In the genomic region with DNA sequence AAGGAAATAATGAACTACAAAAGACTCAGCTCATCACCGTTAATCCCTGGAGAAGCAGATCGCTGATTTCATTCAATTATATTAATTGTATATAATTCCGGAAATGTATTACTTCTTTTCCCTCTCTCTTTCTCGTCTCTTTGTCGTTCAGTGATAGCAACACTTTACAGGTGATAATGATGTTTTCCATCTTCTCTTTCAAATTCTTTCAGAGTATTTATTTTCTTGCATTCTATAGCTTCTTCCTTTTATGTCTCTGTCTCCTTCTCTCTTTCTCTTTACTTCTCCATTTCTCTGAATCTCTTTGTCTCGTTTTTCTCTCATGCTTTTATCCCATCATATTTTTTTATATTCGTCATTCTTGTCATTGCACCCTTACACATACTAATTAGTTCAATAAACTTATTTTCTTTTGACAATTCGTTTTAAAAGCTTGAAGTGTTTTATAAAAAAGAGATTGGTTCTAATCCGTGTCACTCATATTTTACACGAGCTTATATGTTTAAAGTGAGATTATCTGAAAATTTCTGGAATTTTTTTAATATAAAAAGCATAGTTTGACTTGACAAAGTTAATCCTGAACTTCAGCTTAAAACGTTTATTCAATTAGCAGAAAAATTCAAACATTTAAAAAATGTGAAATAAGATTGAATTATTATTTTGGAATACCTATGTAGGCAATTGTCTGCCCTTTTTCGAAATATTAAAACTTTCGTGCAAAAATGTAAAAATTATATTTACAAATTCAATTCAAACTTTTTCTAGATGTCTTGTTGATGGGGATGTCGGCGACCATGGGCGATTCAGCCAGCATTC, we compare ENCODE assay signal across 7 worm cellular contexts.
TF ChIP-seq lines count a peak whose summit lies in the region.

A gene (plus strand): TSS at position 766 of the 816 bp plus-strand sequence.

TF ChIP-seq in whole organism, L1 larva, 84 proteins besides CTCF, POLR2A, EP300 and RAD21 (continues in another document):
- TF ChIP-seq egl-27 (tag; optimal IDR thresholded peaks at IDR 0.05; lab: Kevin White, UChicago) (no peak), dpl-1 (GFP tag; optimal IDR thresholded peaks at IDR 0.05; lab: Kevin White, UChicago) (no peak), C16A3.4 (tag; optimal IDR thresholded peaks at IDR 0.05; lab: Kevin White, UChicago) (no peak), lir-3 (tag; optimal IDR thresholded peaks at IDR 0.05; lab: Kevin White, UChicago; ENCODE audit: poor library complexity) (no peak), isw-1 (GFP tag; IDR thresholded peaks at IDR 0.05; lab: Robert Waterston, UW) (no peak), swsn-7 (tag; optimal IDR thresholded peaks at IDR 0.05; lab: Kevin White, UChicago) (no peak), hlh-17 (GFP tag; optimal IDR thresholded peaks at IDR 0.05; lab: Kevin White, UChicago; ENCODE audit: borderline replicate concordance) (no peak), sptf-1 (tag; optimal IDR thresholded peaks at IDR 0.05; lab: Kevin White, UChicago) (no peak), rnt-1 (tag; optimal IDR thresholded peaks at IDR 0.05; lab: Kevin White, UChicago) (no peak), nhr-71 (tag; optimal IDR thresholded peaks at IDR 0.05; lab: Kevin White, UChicago) (peak; percentile 68), hpl-2 (GFP tag; optimal IDR thresholded peaks at IDR 0.05; lab: Kevin White, UChicago) (no peak), nhr-237 (tag; optimal IDR thresholded peaks at IDR 0.05; lab: Kevin White, UChicago) (no peak)

TF ChIP-seq in whole organism, L2 larva, 48 proteins besides CTCF, POLR2A, EP300 and RAD21 (continues in another document):
- TF ChIP-seq elt-1 (tag; optimal IDR thresholded peaks at IDR 0.05; lab: Kevin White, UChicago) (no peak), snpc-4 (tag; optimal IDR thresholded peaks at IDR 0.05; lab: Kevin White, UChicago) (peak; percentile 4), crh-2 (tag; optimal IDR thresholded peaks at IDR 0.05; lab: Kevin White, UChicago) (peak; percentile 52), lsy-2 (tag; optimal IDR thresholded peaks at IDR 0.05; lab: Kevin White, UChicago) (peak in 1 of 2 experiments; percentile 54), lin-39 (tag; optimal IDR thresholded peaks at IDR 0.05; lab: Kevin White, UChicago) (no peak), nhr-23 (tag; optimal IDR thresholded peaks at IDR 0.05; lab: Kevin White, UChicago) (no peak), aly-2 (tag; optimal IDR thresholded peaks at IDR 0.05; lab: Kevin White, UChicago) (no peak), ZK546.5 (tag; optimal IDR thresholded peaks at IDR 0.05; lab: Kevin White, UChicago) (no peak), mbf-1 (tag; optimal IDR thresholded peaks at IDR 0.05; lab: Kevin White, UChicago) (no peak), sma-9 (GFP tag; optimal IDR thresholded peaks at IDR 0.05; lab: Kevin White, UChicago) (no peak), sma-9 (tag; optimal IDR thresholded peaks at IDR 0.05; lab: Kevin White, UChicago) (no peak), lin-13 (GFP tag; optimal IDR thresholded peaks at IDR 0.05; lab: Kevin White, UChicago) (peak; percentile 24)

TF ChIP-seq in whole organism, L3 larva, 47 proteins besides CTCF, POLR2A, EP300 and RAD21 (continues in another document):
- TF ChIP-seq elt-2 (tag; optimal IDR thresholded peaks at IDR 0.05; lab: Kevin White, UChicago) (peak; percentile 40), sea-2 (GFP tag; optimal IDR thresholded peaks at IDR 0.05; lab: Kevin White, UChicago) (no peak), skn-1 (tag; optimal IDR thresholded peaks at IDR 0.05; lab: Kevin White, UChicago) (peak; percentile 14), nhr-28 (tag; optimal IDR thresholded peaks at IDR 0.05; lab: Kevin White, UChicago) (no peak), ZK546.5 (tag; optimal IDR thresholded peaks at IDR 0.05; lab: Kevin White, UChicago) (no peak), nhr-237 (tag; optimal IDR thresholded peaks at IDR 0.05; lab: Kevin White, UChicago) (no peak), pqm-1 (tag; optimal IDR thresholded peaks at IDR 0.05; lab: Kevin White, UChicago) (no peak), unc-62 (GFP tag; optimal IDR thresholded peaks at IDR 0.05; lab: Kevin White, UChicago) (no peak), egl-27 (tag; optimal IDR thresholded peaks at IDR 0.05; lab: Kevin White, UChicago) (no peak), ztf-11 (tag; optimal IDR thresholded peaks at IDR 0.05; lab: Kevin White, UChicago) (no peak), jun-1 (tag; optimal IDR thresholded peaks at IDR 0.05; lab: Kevin White, UChicago) (peak; percentile 3), nhr-12 (tag; optimal IDR thresholded peaks at IDR 0.05; lab: Kevin White, UChicago) (no peak)

TF ChIP-seq in whole organism, L4 larva, 104 proteins besides CTCF, POLR2A, EP300 and RAD21 (continues in another document):
- no peak for TF ChIP-seq F44E2.7 (GFP tag; IDR thresholded peaks at IDR 0.05; lab: Robert Waterston, UW)
- peak; percentile 37 for TF ChIP-seq mep-1 (tag; optimal IDR thresholded peaks at IDR 0.05; lab: Kevin White, UChicago)
- no peak for TF ChIP-seq Y105C5A.15 (GFP tag; IDR thresholded peaks at IDR 0.05; lab: Robert Waterston, UW)
- TF ChIP-seq nhr-42 (GFP tag; IDR thresholded peaks at IDR 0.05; lab: Robert Waterston, UW), result no peak
- TF ChIP-seq unc-62 (GFP tag; optimal IDR thresholded peaks at IDR 0.05 in 1 of 2; lab: Kevin White, UChicago), result peak in 1 of 2 experiments; percentile 87
- TF ChIP-seq unc-62 (tag; optimal IDR thresholded peaks at IDR 0.05; lab: Kevin White, UChicago), result no peak
- TF ChIP-seq ZK546.5 (tag; optimal IDR thresholded peaks at IDR 0.05; lab: Kevin White, UChicago), result no peak
- TF ChIP-seq nhr-11 (tag; optimal IDR thresholded peaks at IDR 0.05; lab: Kevin White, UChicago), result peak; percentile 9
- peak; percentile 26 for TF ChIP-seq T20F7.1 (GFP tag; optimal IDR thresholded peaks at IDR 0.05; lab: Kevin White, UChicago)
- TF ChIP-seq daf-16 (GFP tag; optimal IDR thresholded peaks at IDR 0.05; lab: Kevin White, UChicago), result no peak
- TF ChIP-seq daf-16 (tag; optimal IDR thresholded peaks at IDR 0.05; lab: Kevin White, UChicago), result peak; percentile 83
- no peak for TF ChIP-seq zfp-2 (tag; optimal IDR thresholded peaks at IDR 0.05; lab: Kevin White, UChicago)
- no peak for TF ChIP-seq skn-1 (tag; optimal IDR thresholded peaks at IDR 0.05; lab: Kevin White, UChicago)

TF ChIP-seq in whole organism, late embryonic, 69 proteins besides CTCF, POLR2A, EP300 and RAD21:
- TF ChIP-seq ceh-14 (tag; optimal IDR thresholded peaks at IDR 0.05; lab: Kevin White, UChicago), result peak; percentile 6
- TF ChIP-seq unc-42 (tag; optimal IDR thresholded peaks at IDR 0.05; lab: Kevin White, UChicago), result peak; percentile 49
- no peak for TF ChIP-seq gmeb-2 (tag; optimal IDR thresholded peaks at IDR 0.05; lab: Kevin White, UChicago)

TF ChIP-seq in whole organism, mixed stage, embryonic, 35 proteins besides CTCF, POLR2A, EP300 and RAD21:
- no peak for TF ChIP-seq blmp-1 (tag; optimal IDR thresholded peaks at IDR 0.05; lab: Kevin White, UChicago)
- no peak for TF ChIP-seq zip-8 (tag; optimal IDR thresholded peaks at IDR 0.05; lab: Kevin White, UChicago)
- no peak for TF ChIP-seq ceh-39 (tag; optimal IDR thresholded peaks at IDR 0.05; lab: Kevin White, UChicago)
- TF ChIP-seq ces-1 (GFP tag; optimal IDR thresholded peaks at IDR 0.05; lab: Kevin White, UChicago), result peak; percentile 69
- no peak for TF ChIP-seq elt-1 (tag; optimal IDR thresholded peaks at IDR 0.05; lab: Kevin White, UChicago; ENCODE audit: borderline replicate concordance, insufficient read depth)
- no peak for TF ChIP-seq cnd-1 (tag; optimal IDR thresholded peaks at IDR 0.05; lab: Kevin White, UChicago)
- no peak for TF ChIP-seq ceh-83 (GFP tag; optimal IDR thresholded peaks at IDR 0.05; lab: Kevin White, UChicago)
- no peak for TF ChIP-seq unc-62 (GFP tag; optimal IDR thresholded peaks at IDR 0.05; lab: Kevin White, UChicago)

TF ChIP-seq in whole organism, young adult, 124 proteins besides CTCF, POLR2A, EP300 and RAD21:
- TF ChIP-seq nhr-80 (tag; optimal IDR thresholded peaks at IDR 0.05; lab: Kevin White, UChicago) (peak; percentile 18), egl-44 (GFP tag; IDR thresholded peaks at IDR 0.05; lab: Robert Waterston, UW) (no peak), hmg-1.2 (GFP tag; IDR thresholded peaks at IDR 0.05; lab: Robert Waterston, UW) (peak; percentile 24; the same call in 1 of the 2 replicates)
